Worm (Caenorhabditis elegans) whole organism, midembryonic: ENCODE results near the gene srx-131.

Experiments used
- T22C8.4 ChIP-seq: fragments of 200-800 bp; sonication (Bioruptor generic); IDR thresholded peaks from 2 replicates; pipeline ENCODE4 v1.3.6; 2022; ENCODE audit warnings: missing genetic modification characterization, missing compliant biosample characterization
- cog-1 ChIP-seq: sonication (generic microtip); optimal IDR thresholded peaks from 2 replicates; lab custom pipeline; 2016; ENCODE audit warnings: missing genetic modification characterization, missing compliant biosample characterization
- flt-1 ChIP-seq: fragments of 200-800 bp; sonication (Bioruptor generic); IDR thresholded peaks from 2 replicates; pipeline ENCODE4 v1.3.6; 2022; ENCODE audit warnings: missing genetic modification characterization, missing compliant biosample characterization
- klf-2 ChIP-seq: fragments of 200-800 bp; sonication (Bioruptor generic); conservative IDR thresholded peaks from 2 replicates; pipeline ENCODE4 v1.3.6; 2022; ENCODE audit warnings: missing genetic modification reagents, missing genetic modification characterization, missing compliant biosample characterization
- med-1 ChIP-seq: sonication (generic microtip); optimal IDR thresholded peaks from 2 replicates; lab custom pipeline; 2017; ENCODE audit warnings: missing genetic modification characterization, mild to moderate bottlenecking, missing compliant biosample characterization, antibody characterized with exemption, missing genetic modification reagents; ENCODE audit not compliant: insufficient read depth
- ref-1 ChIP-seq: fragments of 200-800 bp; sonication (Bioruptor generic); conservative IDR thresholded peaks from 2 replicates; pipeline ENCODE4 v1.3.6; 2022; ENCODE audit warnings: missing genetic modification reagents, missing genetic modification characterization, missing compliant biosample characterization
- tab-1 ChIP-seq: fragments of 200-800 bp; sonication (Bioruptor generic); IDR thresholded peaks from 2 replicates; pipeline ENCODE4 v1.3.6; 2022; ENCODE audit warnings: missing genetic modification characterization, missing compliant biosample characterization
- ztf-23 ChIP-seq: fragments of 200-800 bp; sonication (Bioruptor generic); IDR thresholded peaks from 2 replicates; pipeline ENCODE4 v1.3.6; 2022; ENCODE audit warnings: missing genetic modification reagents, missing genetic modification characterization, missing compliant biosample characterization
- ztf-29 ChIP-seq: fragments of 200-800 bp; sonication (Bioruptor generic); IDR thresholded peaks from 2 replicates; pipeline ENCODE4 v1.3.6; 2022; ENCODE audit warnings: missing genetic modification reagents, missing genetic modification characterization, missing compliant biosample characterization

The srx-131 gene

DNA sequence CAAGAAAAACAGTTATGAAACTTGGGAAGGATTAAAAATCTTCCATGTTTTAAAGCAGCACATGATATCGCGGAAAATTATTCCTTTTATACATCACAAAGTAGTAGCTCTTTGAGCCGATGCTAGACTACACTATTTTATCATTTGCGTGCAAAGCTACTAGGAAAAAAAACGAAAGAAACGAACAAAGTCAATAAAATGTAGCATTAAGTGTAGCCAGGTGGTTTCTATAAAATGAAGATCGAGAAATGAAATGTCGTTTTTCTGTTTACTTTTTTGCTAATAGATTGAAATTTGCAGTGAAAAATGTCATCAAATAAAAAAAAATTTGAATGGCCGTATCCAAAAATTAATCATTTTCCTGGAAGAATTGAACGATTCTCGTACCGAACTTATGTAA is 27.7 kb downstream of the srx-131 start, which contains the start of gene cpt-5:
Gene cpt-5 (plus strand): TSS at position 301 of the 400 bp plus-strand sequence.
- TF ChIP-seq T22C8.4 (GFP tag; lab: Robert Waterston, UW): no peak
- no peak for TF ChIP-seq ref-1
- TF ChIP-seq cog-1: no peak
- no peak for TF ChIP-seq med-1
- TF ChIP-seq flt-1: no peak
- TF ChIP-seq ztf-29 (GFP tag; lab: Robert Waterston, UW): no peak
- TF ChIP-seq klf-2 (GFP tag; lab: Robert Waterston, UW): no peak
- no peak for TF ChIP-seq tab-1 (GFP tag; lab: Robert Waterston, UW)
- TF ChIP-seq ztf-23 (GFP tag; lab: Robert Waterston, UW): no peak

- TF ChIP-seq ztf-23 (GFP tag; lab: Robert Waterston, UW): no peak
- no peak for TF ChIP-seq cog-1
- TF ChIP-seq flt-1: no peak
- no peak for TF ChIP-seq ztf-29 (GFP tag; lab: Robert Waterston, UW)
- TF ChIP-seq tab-1 (GFP tag; lab: Robert Waterston, UW): no peak
- TF ChIP-seq ref-1: no peak
- TF ChIP-seq T22C8.4 (GFP tag; lab: Robert Waterston, UW): no peak
- TF ChIP-seq med-1: no peak
Observed at ce11 chrV:13873323-13873722, 28.1 kb downstream of the srx-131 start.

DNA sequence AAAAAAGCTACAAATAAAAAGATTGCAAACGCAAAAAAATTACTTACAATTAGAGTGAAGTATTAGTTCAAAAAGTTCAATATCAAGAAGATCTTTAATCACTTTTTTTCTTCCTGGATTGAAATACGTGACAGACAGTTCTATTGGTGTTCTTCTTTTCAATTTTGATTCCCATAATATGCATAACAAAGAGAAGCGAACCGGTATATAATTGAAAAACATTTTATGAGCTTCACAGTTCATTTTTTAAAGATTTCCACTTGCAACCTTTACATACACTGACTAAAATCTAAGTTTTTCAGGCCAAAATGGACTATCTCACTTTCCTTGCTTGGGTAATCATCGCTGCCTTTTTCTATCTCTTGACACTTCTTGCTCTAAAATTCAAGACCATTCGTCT is 31.3 kb downstream of the srx-131 start, which contains the start of gene T22G5.1:
Gene T22G5.1 (plus strand): TSS at position 301 of the 400 bp plus-strand sequence.
- TF ChIP-seq cog-1 (no peak), ref-1 (no peak), T22C8.4 (GFP tag; lab: Robert Waterston, UW) (no peak), klf-2 (GFP tag; lab: Robert Waterston, UW) (no peak), tab-1 (GFP tag; lab: Robert Waterston, UW) (no peak), flt-1 (no peak), ztf-29 (GFP tag; lab: Robert Waterston, UW) (no peak), med-1 (no peak), ztf-23 (GFP tag; lab: Robert Waterston, UW) (no peak)

DNA sequence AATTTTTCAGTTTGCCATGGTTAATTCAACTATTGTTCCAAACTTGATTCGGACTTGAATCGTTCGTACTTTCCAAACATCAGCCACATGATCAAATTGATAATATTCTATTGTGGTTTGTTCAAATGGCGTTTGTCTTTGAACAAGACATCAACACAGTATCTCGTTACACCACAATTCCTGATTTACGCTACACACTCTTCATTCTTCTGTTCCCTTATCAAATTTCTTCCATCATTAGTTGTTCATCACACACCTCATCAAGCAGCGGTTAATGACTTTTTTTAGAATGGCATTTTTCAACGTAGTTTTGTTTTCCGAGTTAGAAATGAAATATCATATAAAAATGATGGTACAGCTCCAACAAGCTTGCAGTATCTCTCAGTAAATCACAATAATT is 33.0 kb downstream of the srx-131 start:
- TF ChIP-seq ztf-23 (GFP tag; lab: Robert Waterston, UW): no peak
- no peak for TF ChIP-seq T22C8.4 (GFP tag; lab: Robert Waterston, UW)
- TF ChIP-seq med-1: no peak
- no peak for TF ChIP-seq ztf-29 (GFP tag; lab: Robert Waterston, UW)
- no peak for TF ChIP-seq flt-1
- TF ChIP-seq tab-1 (GFP tag; lab: Robert Waterston, UW): no peak
- TF ChIP-seq cog-1: no peak
- no peak for TF ChIP-seq klf-2 (GFP tag; lab: Robert Waterston, UW)
- no peak for TF ChIP-seq ref-1

DNA sequence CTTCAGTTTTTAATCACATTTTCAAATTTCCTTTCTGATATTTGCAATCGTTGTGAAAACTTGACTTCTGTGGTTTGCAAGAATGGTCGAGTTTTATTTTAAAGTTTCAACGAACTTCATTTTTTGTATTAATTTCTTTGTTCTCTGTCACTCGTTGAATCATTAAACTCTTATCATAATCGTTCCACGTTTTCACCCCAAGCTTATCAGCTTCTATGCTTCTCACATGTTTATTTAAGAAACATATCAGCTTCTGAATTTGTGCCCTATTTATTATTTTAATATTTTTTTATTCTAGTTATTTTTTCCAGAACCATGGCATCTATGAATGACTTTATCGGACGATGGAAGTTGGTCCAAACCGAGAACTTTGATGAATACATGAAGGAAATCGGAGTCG is 34.0 kb downstream of the srx-131 start, which contains the start of gene lbp-7:
Gene lbp-7 (plus strand): TSS at position 312 of the 400 bp plus-strand sequence.
- TF ChIP-seq ztf-23 (GFP tag; lab: Robert Waterston, UW) (no peak), tab-1 (GFP tag; lab: Robert Waterston, UW) (no peak), ref-1 (no peak), cog-1 (no peak), flt-1 (no peak), T22C8.4 (GFP tag; lab: Robert Waterston, UW) (no peak), ztf-29 (GFP tag; lab: Robert Waterston, UW) (no peak), klf-2 (GFP tag; lab: Robert Waterston, UW) (no peak)

- TF ChIP-seq med-1 (no peak), klf-2 (GFP tag; lab: Robert Waterston, UW) (no peak), cog-1 (no peak), ztf-29 (GFP tag; lab: Robert Waterston, UW) (no peak), tab-1 (GFP tag; lab: Robert Waterston, UW) (no peak), ref-1 (no peak), T22C8.4 (GFP tag; lab: Robert Waterston, UW) (no peak), ztf-23 (GFP tag; lab: Robert Waterston, UW) (no peak), flt-1 (no peak)
Observed at ce11 chrV:13880163-13880562, 34.9 kb downstream of the srx-131 start.

ce11 chrV:13880607-13881006 is 35.4 kb downstream of the srx-131 start, which contains the start of gene T22G5.3:
T22G5.3 (plus strand) TSS chrV:13880907.
- TF ChIP-seq med-1 (no peak), ref-1 (no peak), klf-2 (GFP tag; lab: Robert Waterston, UW) (no peak), ztf-23 (GFP tag; lab: Robert Waterston, UW) (no peak), ztf-29 (GFP tag; lab: Robert Waterston, UW) (no peak), flt-1 (no peak)

ce11 chrV:13887358-13887757 is 42.1 kb downstream of the srx-131 start, which contains the start of gene srsx-19:
srsx-19 (plus strand) TSS chrV:13887658.
- TF ChIP-seq ztf-29 (GFP tag; lab: Robert Waterston, UW) (no peak), ref-1 (no peak), klf-2 (GFP tag; lab: Robert Waterston, UW) (no peak), ztf-23 (GFP tag; lab: Robert Waterston, UW) (no peak), T22C8.4 (GFP tag; lab: Robert Waterston, UW) (no peak), flt-1 (no peak), cog-1 (no peak), tab-1 (GFP tag; lab: Robert Waterston, UW) (no peak), med-1 (no peak)

- TF ChIP-seq ztf-29 (GFP tag; lab: Robert Waterston, UW) (no peak), tab-1 (GFP tag; lab: Robert Waterston, UW) (no peak), T22C8.4 (GFP tag; lab: Robert Waterston, UW) (no peak), flt-1 (no peak), med-1 (no peak), ztf-23 (GFP tag; lab: Robert Waterston, UW) (no peak), ref-1 (no peak), klf-2 (GFP tag; lab: Robert Waterston, UW) (no peak), cog-1 (no peak)
Observed at ce11 chrV:13889516-13889915, 44.3 kb downstream of the srx-131 start, which contains the start of gene spp-12. spp-12 (plus strand) TSS chrV:13889816.

DNA sequence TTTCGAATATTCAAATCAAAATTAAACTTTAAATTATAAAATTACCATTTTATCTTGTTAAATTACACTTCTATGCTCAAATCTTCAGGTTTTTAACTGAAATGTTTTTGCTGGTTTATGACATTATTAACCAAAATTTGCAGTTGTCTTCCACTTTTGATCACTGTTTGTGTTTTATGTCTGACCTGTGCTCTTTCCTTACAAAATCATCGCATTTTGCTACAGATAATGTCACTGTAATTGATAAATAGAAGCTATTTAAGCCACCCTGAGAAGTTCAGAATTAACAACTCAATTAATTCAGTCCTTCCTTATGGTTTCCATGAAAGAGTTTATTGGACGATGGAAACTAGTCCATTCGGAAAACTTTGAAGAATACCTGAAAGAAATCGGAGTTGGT is 45.2 kb downstream of the srx-131 start, which contains the start of gene lbp-8:
Gene lbp-8 (plus strand): TSS at position 301 of the 400 bp plus-strand sequence.
- TF ChIP-seq tab-1 (GFP tag; lab: Robert Waterston, UW): no peak
- no peak for TF ChIP-seq ztf-29 (GFP tag; lab: Robert Waterston, UW)
- TF ChIP-seq ztf-23 (GFP tag; lab: Robert Waterston, UW): no peak
- no peak for TF ChIP-seq cog-1
- no peak for TF ChIP-seq T22C8.4 (GFP tag; lab: Robert Waterston, UW)
- no peak for TF ChIP-seq ref-1
- no peak for TF ChIP-seq med-1
- TF ChIP-seq flt-1: no peak
- no peak for TF ChIP-seq klf-2 (GFP tag; lab: Robert Waterston, UW)
